Fruit fly (Drosophila melanogaster) Kc167 (cell line): ENCODE results near the gene CG3916.

Source experiments
- Myc ChIP-seq: fragments of >200 bp; optimal IDR thresholded peaks from 2 replicates; lab custom pipeline; 2017; ENCODE audit warnings: missing external identifiers
- Sin3A ChIP-seq: fragments of >200 bp; optimal IDR thresholded peaks from 2 replicates; lab custom pipeline; 2018; ENCODE audit warnings: missing external identifiers
- h ChIP-seq: fragments of >200 bp; optimal IDR thresholded peaks from 3 replicates; lab custom pipeline; 2018; ENCODE audit warnings: missing external identifiers
- insv ChIP-seq: fragments of >200 bp; optimal IDR thresholded peaks from 3 replicates; lab custom pipeline; 2018; ENCODE audit warnings: missing external identifiers
- psq ChIP-seq: fragments of >200 bp; optimal IDR thresholded peaks from 2 replicates; lab custom pipeline; 2017; ENCODE audit warnings: missing external identifiers
- ttk ChIP-seq: sonication (Bioruptor generic); optimal IDR thresholded peaks from 2 replicates; lab custom pipeline; 2017; ENCODE audit warnings: missing external identifiers

CG3916 gene

dm6 chr3R:12229113-12229512, at the start of gene CG3916:
Gene CG3916, plus strand, starts transcription at chr3R:12229413.
- TF ChIP-seq psq (lab: Kevin White, UChicago) (no peak), Myc (lab: Kevin White, UChicago) (no peak), ttk (lab: Kevin White, UChicago) (no peak), insv (lab: Kevin White, UChicago) (no peak), Sin3A (no peak), h (lab: Kevin White, UChicago) (no peak)

DNA sequence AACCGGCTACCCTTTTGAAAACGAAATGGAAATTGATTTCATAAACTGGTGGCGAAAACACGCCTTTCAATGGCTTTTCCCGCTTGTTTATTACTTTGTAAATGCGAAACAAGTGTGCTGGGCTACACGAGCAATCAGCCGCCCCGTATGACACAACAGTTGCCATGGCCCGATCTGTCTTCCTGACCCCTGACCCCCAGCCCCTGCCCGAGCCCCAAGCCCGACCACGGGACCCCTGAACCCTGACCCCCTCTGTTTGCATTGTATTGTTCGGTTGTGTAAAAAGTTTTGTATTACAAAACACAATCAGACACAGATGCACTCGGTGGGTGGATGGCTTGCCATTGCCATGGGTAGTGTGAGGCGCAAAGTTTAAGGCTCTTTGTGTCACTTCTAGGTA, 43.6 kb upstream of the CG3916 start:
- TF ChIP-seq h (lab: Kevin White, UChicago) (no peak), ttk (lab: Kevin White, UChicago) (no peak), insv (lab: Kevin White, UChicago) (no peak), Sin3A (no peak), Myc (lab: Kevin White, UChicago) (no peak), psq (lab: Kevin White, UChicago) (no peak)

dm6 chr3R:12194911-12195310, 34.3 kb upstream of the CG3916 start, which contains the start of the genes eIF3d2 and CG43450:
Gene eIF3d2, minus strand, starts transcription at chr3R:12195011.
Gene CG43450, plus strand, starts transcription at chr3R:12195294.
- no peak for TF ChIP-seq h (lab: Kevin White, UChicago)
- TF ChIP-seq ttk (lab: Kevin White, UChicago) = no peak
- no peak for TF ChIP-seq Sin3A
- TF ChIP-seq psq (lab: Kevin White, UChicago) = no peak
- no peak for TF ChIP-seq Myc (lab: Kevin White, UChicago)
- no peak for TF ChIP-seq insv (lab: Kevin White, UChicago)

DNA sequence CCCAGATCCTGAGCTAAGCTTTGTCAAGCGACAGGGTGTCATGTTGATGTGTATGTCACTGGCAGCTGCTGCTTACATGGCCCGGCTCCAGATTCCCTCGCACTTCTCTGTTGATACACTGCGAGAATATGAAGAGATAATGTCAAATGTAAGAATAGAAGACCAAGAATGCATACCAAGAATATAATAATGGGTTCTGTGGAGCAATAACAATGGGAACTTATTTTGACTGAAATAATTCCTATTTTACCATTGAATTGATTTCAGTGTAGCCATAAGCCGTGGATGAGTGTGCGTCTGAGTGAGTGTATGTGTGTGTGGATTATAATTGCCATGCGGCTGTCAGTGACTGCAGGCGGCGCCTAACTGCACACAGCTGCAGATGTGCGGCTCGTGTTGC, 33.1 kb upstream of the CG3916 start:
- TF ChIP-seq h (lab: Kevin White, UChicago) = no peak
- no peak for TF ChIP-seq Myc (lab: Kevin White, UChicago)
- TF ChIP-seq Sin3A = no peak
- no peak for TF ChIP-seq insv (lab: Kevin White, UChicago)
- no peak for TF ChIP-seq ttk (lab: Kevin White, UChicago)
- no peak for TF ChIP-seq psq (lab: Kevin White, UChicago)

dm6 chr3R:12197641-12198040, 31.6 kb upstream of the CG3916 start, which contains the start of gene Adk1:
Gene Adk1, plus strand, starts transcription at chr3R:12197941.
- TF ChIP-seq h (lab: Kevin White, UChicago) (no peak), psq (lab: Kevin White, UChicago) (no peak), ttk (lab: Kevin White, UChicago) (no peak), Myc (lab: Kevin White, UChicago) (no peak), Sin3A (no peak), insv (lab: Kevin White, UChicago) (no peak)

DNA sequence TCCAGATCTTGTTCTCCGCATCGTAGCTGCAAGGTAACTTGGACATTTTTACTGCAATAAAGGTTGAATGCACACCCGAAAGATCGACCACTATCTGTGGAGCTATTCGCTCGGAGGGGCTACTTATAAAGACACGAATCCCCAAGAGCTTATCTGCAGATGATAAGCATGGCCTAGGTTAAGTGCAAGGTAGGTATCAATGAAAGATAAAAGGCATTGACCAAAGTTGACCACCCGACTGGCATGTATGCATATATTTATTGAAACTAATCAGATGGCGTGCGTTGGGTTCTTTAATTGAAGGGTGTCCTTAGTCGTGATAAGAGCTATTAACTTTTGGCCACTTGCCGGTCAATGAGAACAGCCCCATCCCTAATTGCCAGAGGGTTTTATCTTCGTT, 19.0 kb upstream of the CG3916 start, which contains the start of gene CG4830:
CG4830 (minus strand) TSS at position 101 of the 400 bp plus-strand sequence.
- TF ChIP-seq psq (lab: Kevin White, UChicago) (no peak), ttk (lab: Kevin White, UChicago) (no peak), Sin3A (no peak), insv (lab: Kevin White, UChicago) (no peak), h (lab: Kevin White, UChicago) (no peak), Myc (lab: Kevin White, UChicago) (no peak)

dm6 chr3R:12211552-12211951, 17.7 kb upstream of the CG3916 start:
- TF ChIP-seq psq (lab: Kevin White, UChicago) = no peak
- TF ChIP-seq insv (lab: Kevin White, UChicago) = no peak
- no peak for TF ChIP-seq Sin3A
- no peak for TF ChIP-seq h (lab: Kevin White, UChicago)
- TF ChIP-seq Myc (lab: Kevin White, UChicago) = no peak

DNA sequence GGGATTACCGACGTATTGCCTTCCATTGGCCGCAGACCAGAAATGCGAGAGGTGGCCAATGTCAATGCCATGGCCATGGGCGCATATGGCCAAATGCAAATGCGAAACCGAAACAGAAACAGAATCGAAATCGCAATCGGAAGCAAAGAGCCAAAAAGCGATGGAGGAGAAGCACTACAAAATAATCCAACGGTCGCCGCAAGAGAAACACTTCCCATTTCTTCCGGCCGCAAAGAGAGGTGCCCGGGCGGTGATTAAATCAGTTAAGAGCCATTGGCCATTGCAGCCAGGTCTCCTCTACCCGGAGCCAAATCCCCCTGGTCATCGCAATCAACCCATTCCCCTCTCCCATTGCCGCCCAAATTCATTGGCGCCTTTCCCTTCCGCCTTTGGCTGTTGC, 15.0 kb upstream of the CG3916 start, which contains the start of gene CG14742:
CG14742 (plus strand) TSS at position 301 of the 400 bp plus-strand sequence.
- TF ChIP-seq ttk (lab: Kevin White, UChicago) (no peak), Myc (lab: Kevin White, UChicago) (no peak), h (lab: Kevin White, UChicago) (no peak), Sin3A (no peak), insv (lab: Kevin White, UChicago) (no peak), psq (lab: Kevin White, UChicago) (no peak)

DNA sequence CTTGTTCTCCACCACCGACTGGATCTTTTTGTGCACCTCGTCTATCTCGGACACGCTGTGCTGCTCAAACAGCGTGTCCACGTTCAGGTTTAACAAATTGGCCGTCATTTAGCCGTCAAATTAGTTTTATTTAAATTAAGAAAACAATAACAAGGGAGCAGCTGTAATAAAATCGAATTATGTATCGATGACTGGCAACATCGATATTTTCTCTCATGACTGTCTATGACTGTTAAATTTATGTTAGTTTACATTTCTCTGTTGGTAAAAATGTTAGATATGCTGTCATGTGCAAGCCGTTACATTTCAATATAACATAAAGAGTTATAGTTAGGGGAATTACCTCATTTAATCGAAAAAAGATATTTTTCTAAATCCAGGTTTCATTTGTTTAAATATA, 9.7 kb upstream of the CG3916 start, which contains the start of gene Cog1:
Cog1 (minus strand) TSS at position 190 of the 400 bp plus-strand sequence.
- TF ChIP-seq Myc (lab: Kevin White, UChicago) (no peak), psq (lab: Kevin White, UChicago) (no peak), insv (lab: Kevin White, UChicago) (no peak), ttk (lab: Kevin White, UChicago) (no peak), Sin3A (no peak), h (lab: Kevin White, UChicago) (no peak)

dm6 chr3R:12221366-12221916, 7.8 kb upstream of the CG3916 start, which contains the start of gene CG4860:
Gene CG4860, minus strand, starts transcription at chr3R:12221464.
- TF ChIP-seq insv (lab: Kevin White, UChicago) = no peak
- no peak for TF ChIP-seq ttk (lab: Kevin White, UChicago)
- no peak for TF ChIP-seq Myc (lab: Kevin White, UChicago)
- no peak for TF ChIP-seq h (lab: Kevin White, UChicago)
- TF ChIP-seq Sin3A = no peak
- no peak for TF ChIP-seq psq (lab: Kevin White, UChicago)

dm6 chr3R:12222093-12222492, 7.1 kb upstream of the CG3916 start, which contains the start of gene Rsbp15:
Gene Rsbp15, plus strand, starts transcription at chr3R:12222387.
- TF ChIP-seq insv (lab: Kevin White, UChicago) (no peak), psq (lab: Kevin White, UChicago) (no peak), Myc (lab: Kevin White, UChicago) (no peak), Sin3A (no peak), h (lab: Kevin White, UChicago) (no peak), ttk (lab: Kevin White, UChicago) (no peak)

DNA sequence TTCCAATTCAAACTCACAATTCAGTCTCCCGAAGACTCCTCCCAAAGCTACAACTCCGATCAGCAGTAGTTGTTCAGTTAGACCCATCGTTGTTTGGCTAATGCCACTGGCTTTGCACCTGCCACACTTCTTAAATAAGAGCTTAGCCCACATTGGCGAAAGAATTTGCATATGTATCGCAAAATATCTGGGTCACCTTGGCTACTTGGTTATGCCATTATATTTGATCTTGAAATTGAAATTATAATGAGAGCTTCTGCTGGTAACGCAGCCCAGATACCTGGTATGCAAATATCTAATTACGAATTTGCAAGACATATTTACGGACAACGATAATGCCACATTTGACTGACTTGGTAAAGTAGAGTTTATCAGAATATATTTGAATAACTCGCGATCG, 4.3 kb upstream of the CG3916 start, which contains the start of gene CG17404:
CG17404 (minus strand) TSS at position 101 of the 400 bp plus-strand sequence.
- TF ChIP-seq insv (lab: Kevin White, UChicago) (no peak), Myc (lab: Kevin White, UChicago) (no peak), ttk (lab: Kevin White, UChicago) (no peak), psq (lab: Kevin White, UChicago) (no peak), Sin3A (no peak), h (lab: Kevin White, UChicago) (no peak)
